Fruit fly (Drosophila melanogaster) whole organism, wandering third instar larva: ENCODE results near the gene Zip89B.

ENCODE experiments used
- CG32264 ChIP-seq: fragments of 200-800 bp; sonication (Bioruptor generic); optimal IDR thresholded peaks from 2 replicates; lab custom pipeline; 2016; ENCODE audit warnings: missing biosample characterization, missing genetic modification characterization
- Dfd ChIP-seq: fragments of >200 bp; optimal IDR thresholded peaks from 2 replicates; lab custom pipeline; 2017; ENCODE audit warnings: missing biosample characterization, missing genetic modification characterization
- Hnf4 ChIP-seq: fragments of 200-800 bp; sonication (Bioruptor generic); optimal IDR thresholded peaks from 2 replicates; lab custom pipeline; 2016; ENCODE audit warnings: missing biosample characterization, mild to moderate bottlenecking, missing genetic modification characterization
- N ChIP-seq: fragments of >200 bp; optimal IDR thresholded peaks from 2 replicates; lab custom pipeline; 2018; ENCODE audit warnings: missing biosample characterization, missing external identifiers, missing genetic modification characterization
- OdsH ChIP-seq: fragments of 200-800 bp; sonication (Bioruptor generic); optimal IDR thresholded peaks from 2 replicates; lab custom pipeline; 2016; ENCODE audit warnings: missing biosample characterization, mild to moderate bottlenecking, missing genetic modification characterization
- Rel ChIP-seq, 2 experiments: fragments of 200-800 bp; sonication (Bioruptor generic) in 1 of 2; optimal IDR thresholded peaks; 2 replicates in 1 of 2; 3 replicates in 1 of 2; lab custom pipeline; 2016 to 2019; ENCODE audit warnings: mild to moderate bottlenecking in 2 of 2, missing biosample characterization in 2 of 2, missing genetic modification characterization in 2 of 2, moderate library complexity in 1 of 2
- dsf ChIP-seq: sonication (Bioruptor generic); optimal IDR thresholded peaks from 2 replicates; lab custom pipeline; 2016; ENCODE audit warnings: missing biosample characterization, missing genetic modification characterization, borderline replicate concordance
- fru ChIP-seq: fragments of 200-800 bp; sonication (Bioruptor generic); optimal IDR thresholded peaks from 3 replicates; lab custom pipeline; 2016; ENCODE audit warnings: missing biosample characterization, mild to moderate bottlenecking, missing genetic modification characterization
- lola ChIP-seq: fragments of >200 bp; optimal IDR thresholded peaks from 2 replicates; lab custom pipeline; 2017; ENCODE audit warnings: missing biosample characterization, missing genetic modification characterization
- psq ChIP-seq: fragments of 200-800 bp; sonication (Bioruptor generic); optimal IDR thresholded peaks from 3 replicates; lab custom pipeline; 2017; ENCODE audit warnings: missing biosample characterization, mild to moderate bottlenecking, missing genetic modification characterization, moderate library complexity
- sage ChIP-seq: fragments of 200-800 bp; sonication (Bioruptor generic); optimal IDR thresholded peaks from 2 replicates; lab custom pipeline; 2016; ENCODE audit warnings: missing biosample characterization, mild to moderate bottlenecking, missing genetic modification characterization
- usp ChIP-seq: fragments of >200 bp; optimal IDR thresholded peaks from 2 replicates; lab custom pipeline; 2017; ENCODE audit warnings: missing biosample characterization, missing genetic modification characterization
- woc ChIP-seq: sonication (Bioruptor generic); optimal IDR thresholded peaks from 2 replicates; lab custom pipeline; 2016; ENCODE audit warnings: missing biosample characterization, mild to moderate bottlenecking, missing genetic modification characterization

dm6 chr3R:16257346-16257745, 48.2 kb upstream of the Zip89B start:
- TF ChIP-seq dsf (GFP tag; lab: Kevin White, UChicago) (no peak), woc (GFP tag; lab: Kevin White, UChicago) (no peak), N (GFP tag; lab: Kevin White, UChicago) (no peak), Rel (GFP tag; optimal IDR thresholded peaks at IDR 0.05; lab: Kevin White, UChicago) (no peak), Rel (tag; optimal IDR thresholded peaks at IDR 0.05; lab: Kevin White, UChicago) (no peak), usp (no peak), psq (GFP tag; lab: Kevin White, UChicago) (no peak), Hnf4 (no peak), OdsH (GFP tag; lab: Kevin White, UChicago) (no peak), sage (GFP tag; lab: Kevin White, UChicago) (no peak), CG32264 (no peak), lola (GFP tag; lab: Kevin White, UChicago) (no peak), fru (GFP tag; lab: Kevin White, UChicago) (no peak), Dfd (GFP tag; lab: Kevin White, UChicago) (peak; percentile 85)
